Worm (Caenorhabditis elegans) whole organism, L1 larva: ENCODE data around the gene ins-6.

ENCODE experiments used
- C16A3.4 ChIP-seq: fragments of 150-350 bp; optimal IDR thresholded peaks from 2 replicates; lab custom pipeline; 2014; ENCODE audit warnings: missing biosample characterization, missing genetic modification characterization
- egl-27 ChIP-seq, 2 experiments: fragments of 150-350 bp in 1 of 2; sonication (generic microtip); optimal IDR thresholded peaks; 3 replicates each; lab custom pipeline; 2017 to 2018; ENCODE audit warnings: missing biosample characterization in 2 of 2, missing genetic modification characterization in 2 of 2, missing genetic modification reagents in 2 of 2
- ets-5 ChIP-seq: fragments of 200-800 bp; sonication (Bioruptor generic); IDR thresholded peaks from 2 replicates; pipeline ENCODE4 v1.3.6; 2022; ENCODE audit warnings: missing genetic modification characterization, missing compliant biosample characterization
- fkh-10 ChIP-seq: sonication (generic microtip); optimal IDR thresholded peaks from 2 replicates; lab custom pipeline; 2017; ENCODE audit warnings: missing biosample characterization, missing genetic modification reagents, missing genetic modification characterization
- irx-1 ChIP-seq: sonication (generic microtip); optimal IDR thresholded peaks from 2 replicates; lab custom pipeline; 2016; ENCODE audit warnings: missing genetic modification characterization, missing compliant biosample characterization
- lin-35 ChIP-seq, 2 experiments: fragments of 150-350 bp; optimal IDR thresholded peaks; 2 replicates each; lab custom pipeline; 2014; ENCODE audit warnings: missing biosample characterization in 2 of 2, missing genetic modification characterization in 2 of 2, missing genetic modification reagents in 2 of 2
- lir-3 ChIP-seq: sonication (generic microtip); optimal IDR thresholded peaks from 2 replicates; lab custom pipeline; 2016; ENCODE audit warnings: mild to moderate bottlenecking, missing genetic modification characterization, moderate library complexity, missing compliant biosample characterization; ENCODE audit not compliant: poor library complexity
- mep-1 ChIP-seq: fragments of 150-350 bp; optimal IDR thresholded peaks from 2 replicates; lab custom pipeline; 2014; ENCODE audit warnings: missing biosample characterization, missing genetic modification characterization
- nhr-28 ChIP-seq: fragments of 150-350 bp; optimal IDR thresholded peaks from 2 replicates; lab custom pipeline; 2014; ENCODE audit warnings: missing biosample characterization, missing genetic modification characterization
- nhr-76 ChIP-seq: sonication (generic microtip); optimal IDR thresholded peaks from 2 replicates; lab custom pipeline; 2017; ENCODE audit warnings: missing biosample characterization, missing genetic modification characterization
- skn-1 ChIP-seq: fragments of 150-350 bp; optimal IDR thresholded peaks from 2 replicates; lab custom pipeline; 2014; ENCODE audit warnings: missing biosample characterization, missing genetic modification characterization
- snpc-4 ChIP-seq: fragments of 150-350 bp; optimal IDR thresholded peaks from 2 replicates; lab custom pipeline; 2014; ENCODE audit warnings: missing biosample characterization, missing genetic modification characterization

- TF ChIP-seq snpc-4 (tag; lab: Kevin White, UChicago) (no peak), egl-27 (tag; optimal IDR thresholded peaks at IDR 0.05; lab: Kevin White, UChicago) (no peak), nhr-76 (tag; lab: Kevin White, UChicago) (no peak), C16A3.4 (tag; lab: Kevin White, UChicago) (no peak), nhr-28 (tag; lab: Kevin White, UChicago) (no peak), ets-5 (GFP tag; lab: Robert Waterston, UW) (no peak), lir-3 (tag; lab: Kevin White, UChicago) (no peak), irx-1 (tag; lab: Kevin White, UChicago) (no peak), mep-1 (tag; lab: Kevin White, UChicago) (no peak), lin-35 (GFP tag; optimal IDR thresholded peaks at IDR 0.05; lab: Kevin White, UChicago) (no peak), skn-1 (tag; lab: Kevin White, UChicago) (no peak), fkh-10 (GFP tag; lab: Kevin White, UChicago) (no peak)
Observed at ce11 chrII:6020353-6020752, 20.1 kb downstream of the ins-6 start, which contains the start of gene ZK84.1.
